Fruit fly (Drosophila melanogaster) Kc167 (cell line): Measurements from ENCODE around the gene CG31459.

Experiments used
- Myc ChIP-seq: fragments of >200 bp; optimal IDR thresholded peaks from 2 replicates; lab custom pipeline; 2017; ENCODE audit warnings: missing external identifiers
- insv ChIP-seq: fragments of >200 bp; optimal IDR thresholded peaks from 3 replicates; lab custom pipeline; 2018; ENCODE audit warnings: missing external identifiers

DNA sequence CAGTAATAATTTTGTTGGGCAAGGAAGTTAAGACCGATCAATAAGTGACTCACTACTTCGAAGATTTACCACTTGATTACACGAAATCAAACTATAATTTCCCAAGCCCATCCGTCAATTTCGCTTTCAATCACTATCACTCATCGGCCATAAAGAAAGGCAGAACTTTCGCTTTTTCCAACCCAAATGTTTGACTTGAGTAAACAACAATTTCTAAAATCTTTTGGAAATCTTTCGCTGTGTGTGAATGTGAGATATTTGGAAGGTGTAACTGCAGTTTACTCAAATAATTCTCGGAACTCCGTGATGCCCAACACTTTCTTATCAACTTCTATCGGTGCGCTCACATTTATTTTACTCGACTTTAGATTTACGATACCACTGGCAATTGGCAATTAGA is 18.5 kb upstream of the CG31459 start:
- TF ChIP-seq Myc (lab: Kevin White, UChicago), result no peak
- TF ChIP-seq insv (lab: Kevin White, UChicago), result no peak
